Worm (Caenorhabditis elegans): ENCODE measurements around the gene Y9C9A.5.

The Y9C9A.5 gene

ce11 chrIV:4937647-4938046, 4.1 kb upstream of the Y9C9A.5 start, which contains the start of gene fbxa-86:
TSS of gene fbxa-86 (minus strand) at chrIV:4938013.
- TF ChIP-seq klf-2 (GFP tag; conservative IDR thresholded peaks at IDR 0.05) (no peak), tab-1 (GFP tag; IDR thresholded peaks at IDR 0.05) (no peak), flt-1 (GFP tag; IDR thresholded peaks at IDR 0.05) (no peak), T22C8.4 (GFP tag; IDR thresholded peaks at IDR 0.05) (no peak), med-1 (GFP tag; optimal IDR thresholded peaks at IDR 0.05; ENCODE audit: insufficient read depth) (no peak), cog-1 (tag; optimal IDR thresholded peaks at IDR 0.05) (no peak), ztf-29 (GFP tag; IDR thresholded peaks at IDR 0.05) (no peak), ztf-23 (GFP tag; IDR thresholded peaks at IDR 0.05) (no peak), ref-1 (GFP tag; conservative IDR thresholded peaks at IDR 0.05) (no peak)

ce11 chrIV:4938664-4939063, 3.1 kb upstream of the Y9C9A.5 start, which contains the start of gene str-168:
TSS of gene str-168 (plus strand) at chrIV:4938964.
- TF ChIP-seq tab-1 (GFP tag; IDR thresholded peaks at IDR 0.05) (no peak), ref-1 (GFP tag; conservative IDR thresholded peaks at IDR 0.05) (no peak), ztf-23 (GFP tag; IDR thresholded peaks at IDR 0.05) (no peak), klf-2 (GFP tag; conservative IDR thresholded peaks at IDR 0.05) (no peak), flt-1 (GFP tag; IDR thresholded peaks at IDR 0.05) (no peak), cog-1 (tag; optimal IDR thresholded peaks at IDR 0.05) (no peak), T22C8.4 (GFP tag; IDR thresholded peaks at IDR 0.05) (no peak), ztf-29 (GFP tag; IDR thresholded peaks at IDR 0.05) (no peak), med-1 (GFP tag; optimal IDR thresholded peaks at IDR 0.05; ENCODE audit: insufficient read depth) (no peak)

- TF ChIP-seq tab-1 (GFP tag; IDR thresholded peaks at IDR 0.05) (no peak), klf-2 (GFP tag; conservative IDR thresholded peaks at IDR 0.05) (no peak), flt-1 (GFP tag; IDR thresholded peaks at IDR 0.05) (no peak), ztf-23 (GFP tag; IDR thresholded peaks at IDR 0.05) (no peak), ztf-29 (GFP tag; IDR thresholded peaks at IDR 0.05) (no peak), ref-1 (GFP tag; conservative IDR thresholded peaks at IDR 0.05) (no peak), med-1 (GFP tag; optimal IDR thresholded peaks at IDR 0.05; ENCODE audit: insufficient read depth) (no peak), T22C8.4 (GFP tag; IDR thresholded peaks at IDR 0.05) (no peak), cog-1 (tag; optimal IDR thresholded peaks at IDR 0.05) (no peak)
These were observed 4.0 kb downstream of the Y9C9A.5 start, which contains the start of gene str-169 for ce11 chrIV:4945771-4946170. TSS of gene str-169 (plus strand) at chrIV:4946071.

- TF ChIP-seq ref-1 (GFP tag; conservative IDR thresholded peaks at IDR 0.05) (peak; percentile 45; the same call in 1 of the 2 replicates), T22C8.4 (GFP tag; IDR thresholded peaks at IDR 0.05) (peak; percentile 69)
These were observed 7.9 kb downstream of the Y9C9A.5 start for ce11 chrIV:4949729-4950128.

ce11 chrIV:4953887-4954286, 12.1 kb downstream of the Y9C9A.5 start, which contains the start of gene str-163:
TSS of gene str-163 (plus strand) at chrIV:4954187.
- TF ChIP-seq cog-1 (tag; optimal IDR thresholded peaks at IDR 0.05), result no peak
- no peak for TF ChIP-seq med-1 (GFP tag; optimal IDR thresholded peaks at IDR 0.05; ENCODE audit: insufficient read depth)
- no peak for TF ChIP-seq ztf-23 (GFP tag; IDR thresholded peaks at IDR 0.05)

- TF ChIP-seq klf-2 (GFP tag; conservative IDR thresholded peaks at IDR 0.05) (no peak), ref-1 (GFP tag; conservative IDR thresholded peaks at IDR 0.05) (no peak)
These were observed 18.8 kb downstream of the Y9C9A.5 start, which contains the start of gene str-164 for ce11 chrIV:4960623-4961022. TSS of gene str-164 (plus strand) at chrIV:4960735.

- TF ChIP-seq med-1 (GFP tag; optimal IDR thresholded peaks at IDR 0.05; ENCODE audit: insufficient read depth) (no peak), T22C8.4 (GFP tag; IDR thresholded peaks at IDR 0.05) (no peak), ztf-29 (GFP tag; IDR thresholded peaks at IDR 0.05) (no peak), tab-1 (GFP tag; IDR thresholded peaks at IDR 0.05) (no peak), cog-1 (tag; optimal IDR thresholded peaks at IDR 0.05) (no peak), ztf-23 (GFP tag; IDR thresholded peaks at IDR 0.05) (no peak), flt-1 (GFP tag; IDR thresholded peaks at IDR 0.05) (no peak), klf-2 (GFP tag; conservative IDR thresholded peaks at IDR 0.05) (no peak), ref-1 (GFP tag; conservative IDR thresholded peaks at IDR 0.05) (no peak)
These were observed 22.1 kb downstream of the Y9C9A.5 start, which contains the start of gene txt-3 for ce11 chrIV:4963834-4964233. TSS of gene txt-3 (plus strand) at chrIV:4963958.

- no peak for TF ChIP-seq med-1 (GFP tag; optimal IDR thresholded peaks at IDR 0.05; ENCODE audit: insufficient read depth)
- TF ChIP-seq ztf-23 (GFP tag; IDR thresholded peaks at IDR 0.05), result no peak
- TF ChIP-seq ztf-29 (GFP tag; IDR thresholded peaks at IDR 0.05), result no peak
- TF ChIP-seq tab-1 (GFP tag; IDR thresholded peaks at IDR 0.05), result no peak
- TF ChIP-seq T22C8.4 (GFP tag; IDR thresholded peaks at IDR 0.05), result no peak
- TF ChIP-seq ref-1 (GFP tag; conservative IDR thresholded peaks at IDR 0.05), result no peak
- TF ChIP-seq flt-1 (GFP tag; IDR thresholded peaks at IDR 0.05), result no peak
- no peak for TF ChIP-seq klf-2 (GFP tag; conservative IDR thresholded peaks at IDR 0.05)
- no peak for TF ChIP-seq cog-1 (tag; optimal IDR thresholded peaks at IDR 0.05)
These were observed 27.6 kb downstream of the Y9C9A.5 start, which contains the start of gene Y9C9A.13 for ce11 chrIV:4969419-4969818. TSS of gene Y9C9A.13 (minus strand) at chrIV:4969519.

- TF ChIP-seq ref-1 (GFP tag; conservative IDR thresholded peaks at IDR 0.05), result no peak
- no peak for TF ChIP-seq T22C8.4 (GFP tag; IDR thresholded peaks at IDR 0.05)
- no peak for TF ChIP-seq cog-1 (tag; optimal IDR thresholded peaks at IDR 0.05)
- no peak for TF ChIP-seq flt-1 (GFP tag; IDR thresholded peaks at IDR 0.05)
- TF ChIP-seq klf-2 (GFP tag; conservative IDR thresholded peaks at IDR 0.05), result no peak
- TF ChIP-seq tab-1 (GFP tag; IDR thresholded peaks at IDR 0.05), result no peak
- TF ChIP-seq ztf-29 (GFP tag; IDR thresholded peaks at IDR 0.05), result no peak
- TF ChIP-seq med-1 (GFP tag; optimal IDR thresholded peaks at IDR 0.05; ENCODE audit: insufficient read depth), result no peak
- no peak for TF ChIP-seq ztf-23 (GFP tag; IDR thresholded peaks at IDR 0.05)
These were observed 34.2 kb downstream of the Y9C9A.5 start, which contains the start of gene Y9C9A.16 for ce11 chrIV:4975995-4976394. TSS of gene Y9C9A.16 (minus strand) at chrIV:4976125.

- TF ChIP-seq cog-1 (tag; optimal IDR thresholded peaks at IDR 0.05) (no peak), flt-1 (GFP tag; IDR thresholded peaks at IDR 0.05) (no peak), ztf-23 (GFP tag; IDR thresholded peaks at IDR 0.05) (no peak), tab-1 (GFP tag; IDR thresholded peaks at IDR 0.05) (no peak), ref-1 (GFP tag; conservative IDR thresholded peaks at IDR 0.05) (no peak), klf-2 (GFP tag; conservative IDR thresholded peaks at IDR 0.05) (no peak), med-1 (GFP tag; optimal IDR thresholded peaks at IDR 0.05; ENCODE audit: insufficient read depth) (no peak), T22C8.4 (GFP tag; IDR thresholded peaks at IDR 0.05) (no peak), ztf-29 (GFP tag; IDR thresholded peaks at IDR 0.05) (no peak)
These were observed 35.5 kb downstream of the Y9C9A.5 start, which contains the start of gene E03H12.5 for ce11 chrIV:4977176-4977693. TSS of gene E03H12.5 (plus strand) at chrIV:4977226.
